Fruit fly (Drosophila melanogaster): ENCODE measurements around the gene Dpy-30L2.

Dpy-30L2 gene

dm6 chr3L:4025738-4026505 lies 21.6 kb downstream of the Dpy-30L2 start, which contains the start of gene CG11594 (continued):
- TF ChIP-seq dysf (GFP tag; IDR thresholded peaks at IDR 0.05) (peak; percentile 29; the same call in 1 of the 3 replicates), al (GFP tag; IDR thresholded peaks at IDR 0.05) (no peak), Atf6 (GFP tag; IDR thresholded peaks at IDR 0.05) (peak; percentile 65), Hmr (GFP tag; optimal IDR thresholded peaks at IDR 0.05) (peak; percentile 68), ato (GFP tag; IDR thresholded peaks at IDR 0.05; ENCODE audit: partially characterized antibody) (no peak), tup (GFP tag; optimal IDR thresholded peaks at IDR 0.05) (no peak), Pdp1 (GFP tag; optimal IDR thresholded peaks at IDR 0.05) (peak in 1 of 2 experiments; percentile 27), Hr51 (GFP tag; optimal IDR thresholded peaks at IDR 0.05) (no peak), gfzf (GFP tag; optimal IDR thresholded peaks at IDR 0.05) (no peak), CG17912 (GFP tag; optimal IDR thresholded peaks at IDR 0.05) (peak; percentile 30), CG6791 (GFP tag; IDR thresholded peaks at IDR 0.05; ENCODE audit: partially characterized antibody) (no peak), CG4854 (GFP tag; optimal IDR thresholded peaks at IDR 0.05) (no peak), CG8924 (tag; optimal IDR thresholded peaks at IDR 0.05) (peak; percentile 8), cg (GFP tag; optimal IDR thresholded peaks at IDR 0.05) (no peak), esg (GFP tag; conservative IDR thresholded peaks at IDR 0.05) (no peak), CG2120 (GFP tag; optimal IDR thresholded peaks at IDR 0.05) (peak; percentile 26), CG10366 (GFP tag; IDR thresholded peaks at IDR 0.05) (peak; percentile 15; the same call in 1 of the 2 replicates), repo (GFP tag; optimal IDR thresholded peaks at IDR 0.05) (no peak), tx (GFP tag; optimal IDR thresholded peaks at IDR 0.05) (no peak), CG6765 (GFP tag; optimal IDR thresholded peaks at IDR 0.05) (peak; percentile 39), CG10654 (GFP tag; optimal IDR thresholded peaks at IDR 0.05) (no peak), Sin3A (optimal IDR thresholded peaks at IDR 0.05) (no peak), ems (GFP tag; optimal IDR thresholded peaks at IDR 0.05) (no peak), CG10979 (tag; optimal IDR thresholded peaks at IDR 0.05) (no peak), Meics (GFP tag; optimal IDR thresholded peaks at IDR 0.05) (peak; percentile 50), CG6854 (GFP tag; optimal IDR thresholded peaks at IDR 0.05) (peak; percentile 7), Ets97D (GFP tag; optimal IDR thresholded peaks at IDR 0.05) (no peak), crol (GFP tag; IDR thresholded peaks at IDR 0.05) (no peak), z (GFP tag; IDR thresholded peaks at IDR 0.05) (no peak), crp (GFP tag; optimal IDR thresholded peaks at IDR 0.05) (no peak), gsb (GFP tag; IDR thresholded peaks at IDR 0.05) (peak; percentile 41; the same call in 1 of the 2 replicates), fd3F (GFP tag; optimal IDR thresholded peaks at IDR 0.05) (peak; percentile 39), GATAe (GFP tag; conservative IDR thresholded peaks at IDR 0.05) (no peak), ap (GFP tag; IDR thresholded peaks at IDR 0.05) (no peak), CG8944 (GFP tag; optimal IDR thresholded peaks at IDR 0.05) (no peak), bab2 (GFP tag; optimal IDR thresholded peaks at IDR 0.05) (no peak), CG34224 (GFP tag; IDR thresholded peaks at IDR 0.05; ENCODE audit: partially characterized antibody) (no peak), Lim3 (GFP tag; IDR thresholded peaks at IDR 0.05) (no peak), pfk (GFP tag; optimal IDR thresholded peaks at IDR 0.05) (no peak), CG32532 (GFP tag; IDR thresholded peaks at IDR 0.05) (peak; percentile 33; the same call in 1 of the 2 replicates), HHEX (GFP tag; optimal IDR thresholded peaks at IDR 0.05) (peak; percentile 56), B-H2 (GFP tag; optimal IDR thresholded peaks at IDR 0.05) (peak; percentile 29), Rfx (GFP tag; IDR thresholded peaks at IDR 0.05) (peak; percentile 58), CG15011 (GFP tag; optimal IDR thresholded peaks at IDR 0.05) (peak; percentile 48), eyg (GFP tag; optimal IDR thresholded peaks at IDR 0.05) (peak; percentile 25), D (optimal IDR thresholded peaks at IDR 0.05) (no peak), D (GFP tag; optimal IDR thresholded peaks at IDR 0.05) (no peak), Bdp1 (GFP tag; optimal IDR thresholded peaks at IDR 0.05) (no peak), CG7745 (tag; optimal IDR thresholded peaks at IDR 0.05) (no peak), NfI (GFP tag; optimal IDR thresholded peaks at IDR 0.05) (peak; percentile 12)

Data from whole organism, embryonic.